Worm (Caenorhabditis elegans) whole organism, late embryonic: Measurements from ENCODE around the gene npp-16.

ENCODE experiments used
- T23F11.4 ChIP-seq: fragments of 200-800 bp; sonication (Bioruptor generic); optimal IDR thresholded peaks from 2 replicates; lab custom pipeline; 2018; ENCODE audit warnings: mild to moderate bottlenecking, missing genetic modification characterization, missing compliant biosample characterization
- ahr-1 ChIP-seq: sonication (generic microtip); optimal IDR thresholded peaks from 2 replicates; lab custom pipeline; 2016; ENCODE audit warnings: missing genetic modification characterization, missing compliant biosample characterization
- ama-1 ChIP-seq: fragments of 150-350 bp; optimal IDR thresholded peaks from 2 replicates; lab custom pipeline; 2014
- ceh-18 ChIP-seq: sonication (generic microtip); optimal IDR thresholded peaks from 2 replicates; lab custom pipeline; 2016; ENCODE audit warnings: missing genetic modification characterization, missing compliant biosample characterization
- ceh-22 ChIP-seq: sonication (generic microtip); optimal IDR thresholded peaks from 2 replicates; lab custom pipeline; 2017; ENCODE audit warnings: missing biosample characterization, missing genetic modification characterization
- ceh-24 ChIP-seq: sonication (generic microtip); optimal IDR thresholded peaks from 2 replicates; lab custom pipeline; 2016; ENCODE audit warnings: mild to moderate bottlenecking, missing genetic modification characterization, missing compliant biosample characterization
- ceh-45 ChIP-seq: fragments of 200-800 bp; sonication (Bioruptor generic); IDR thresholded peaks from 2 replicates; pipeline ENCODE4 v1.3.6; 2022; ENCODE audit warnings: missing genetic modification reagents, missing genetic modification characterization, missing compliant biosample characterization
- ceh-6 ChIP-seq: fragments of 200-800 bp; sonication (Bioruptor generic); optimal IDR thresholded peaks from 2 replicates; lab custom pipeline; 2018; ENCODE audit warnings: mild to moderate bottlenecking, missing genetic modification characterization, missing compliant biosample characterization
- ceh-9 ChIP-seq: sonication (generic microtip); optimal IDR thresholded peaks from 2 replicates; lab custom pipeline; 2016; ENCODE audit warnings: mild to moderate bottlenecking, missing genetic modification characterization, inconsistent platforms, missing compliant biosample characterization
- dve-1 ChIP-seq: sonication (generic microtip); optimal IDR thresholded peaks from 2 replicates; lab custom pipeline; 2017; ENCODE audit warnings: antibody characterized with exemption, mild to moderate bottlenecking, missing genetic modification characterization, missing compliant biosample characterization
- elt-2 ChIP-seq: sonication (generic microtip); optimal IDR thresholded peaks from 2 replicates; lab custom pipeline; 2016; ENCODE audit warnings: missing genetic modification reagents, missing genetic modification characterization, missing compliant biosample characterization
- ets-4 ChIP-seq: sonication (generic microtip); optimal IDR thresholded peaks from 2 replicates; lab custom pipeline; 2016; ENCODE audit warnings: missing genetic modification characterization, missing compliant biosample characterization
- fax-1 ChIP-seq: sonication (generic microtip); optimal IDR thresholded peaks from 2 replicates; lab custom pipeline; 2016; ENCODE audit warnings: missing genotype, missing genetic modification characterization, missing compliant biosample characterization
- hlh-13 ChIP-seq: fragments of 200-800 bp; sonication (Bioruptor generic); optimal IDR thresholded peaks from 2 replicates; lab custom pipeline; 2018; ENCODE audit warnings: mild to moderate bottlenecking, missing genetic modification characterization, missing compliant biosample characterization
- hlh-15 ChIP-seq: sonication (generic microtip); optimal IDR thresholded peaks from 2 replicates; lab custom pipeline; 2016; ENCODE audit warnings: missing genetic modification characterization, missing compliant biosample characterization
- hlh-8 ChIP-seq: sonication (generic microtip); optimal IDR thresholded peaks from 2 replicates; lab custom pipeline; 2016; ENCODE audit warnings: missing genotype, missing genetic modification characterization, missing compliant biosample characterization
- nfya-1 ChIP-seq: sonication (generic microtip); optimal IDR thresholded peaks from 2 replicates; lab custom pipeline; 2017; ENCODE audit warnings: missing genetic modification characterization, mild to moderate bottlenecking, missing compliant biosample characterization, antibody characterized with exemption, moderate library complexity
- nhr-11 ChIP-seq: fragments of 150-350 bp; optimal IDR thresholded peaks from 2 replicates; lab custom pipeline; 2014; ENCODE audit warnings: missing biosample characterization, missing genetic modification characterization
- nhr-232 ChIP-seq: sonication (generic microtip); optimal IDR thresholded peaks from 2 replicates; lab custom pipeline; 2016; ENCODE audit warnings: missing genetic modification characterization, missing compliant biosample characterization
- odd-2 ChIP-seq: sonication (generic microtip); optimal IDR thresholded peaks from 2 replicates; lab custom pipeline; 2017; ENCODE audit warnings: antibody characterized with exemption, mild to moderate bottlenecking, missing genetic modification characterization, missing compliant biosample characterization
- pag-3 ChIP-seq: sonication (generic microtip); optimal IDR thresholded peaks from 2 replicates; lab custom pipeline; 2016; ENCODE audit warnings: missing compliant biosample characterization, missing genetic modification characterization, borderline replicate concordance
- pax-1 ChIP-seq: fragments of 150-350 bp; optimal IDR thresholded peaks from 2 replicates; lab custom pipeline; 2014; ENCODE audit warnings: missing biosample characterization, missing genetic modification characterization
- pha-2 ChIP-seq: sonication (generic microtip); optimal IDR thresholded peaks from 2 replicates; lab custom pipeline; 2017; ENCODE audit warnings: mild to moderate bottlenecking, missing genetic modification characterization, missing compliant biosample characterization
- pha-4 ChIP-seq: fragments of 150-350 bp; optimal IDR thresholded peaks from 2 replicates; lab custom pipeline; 2018; ENCODE audit warnings: missing biosample characterization, missing genetic modification reagents, missing genetic modification characterization
- pros-1 ChIP-seq: fragments of 150-350 bp; optimal IDR thresholded peaks from 2 replicates; lab custom pipeline; 2014; ENCODE audit warnings: missing biosample characterization, missing genetic modification reagents, missing genetic modification characterization
- rnt-1 ChIP-seq: sonication (generic microtip); optimal IDR thresholded peaks from 2 replicates; lab custom pipeline; 2016; ENCODE audit warnings: missing genetic modification characterization, missing compliant biosample characterization
- sdc-2 ChIP-seq: sonication (generic microtip); optimal IDR thresholded peaks from 2 replicates; lab custom pipeline; 2016; ENCODE audit warnings: missing genotype, missing genetic modification characterization, missing compliant biosample characterization
- sox-4 ChIP-seq: sonication (generic microtip); optimal IDR thresholded peaks from 2 replicates; lab custom pipeline; 2017; ENCODE audit warnings: mild to moderate bottlenecking, missing genetic modification characterization, inconsistent platforms, missing compliant biosample characterization
- syd-9 ChIP-seq: sonication (generic microtip); optimal IDR thresholded peaks from 2 replicates; lab custom pipeline; 2016; ENCODE audit warnings: mild to moderate bottlenecking, missing genetic modification characterization, moderate library complexity, missing compliant biosample characterization
- tbx-2 ChIP-seq: sonication (generic microtip); optimal IDR thresholded peaks from 2 replicates; lab custom pipeline; 2016; ENCODE audit warnings: missing genetic modification characterization, missing compliant biosample characterization
- tbx-7 ChIP-seq: sonication (generic microtip); optimal IDR thresholded peaks from 2 replicates; lab custom pipeline; 2016; ENCODE audit warnings: missing genotype, missing genetic modification characterization, missing compliant biosample characterization
- unc-3 ChIP-seq, 2 experiments: fragments of 200-800 bp in 1 of 2; sonication (Bioruptor generic) in 1 of 2; sonication (generic microtip) in 1 of 2; conservative IDR thresholded peaks in 1 of 2; optimal IDR thresholded peaks in 1 of 2; 2 replicates each; pipeline versions ENCODE4 v1.3.6 to Lab custom; 2016 to 2022; ENCODE audit warnings: missing compliant biosample characterization in 2 of 2, missing genetic modification characterization in 2 of 2, missing genetic modification reagents in 1 of 2
- unc-42 ChIP-seq: sonication (generic microtip); optimal IDR thresholded peaks from 2 replicates; lab custom pipeline; 2016; ENCODE audit warnings: missing genotype, missing genetic modification characterization, missing compliant biosample characterization
- ztf-16 ChIP-seq: sonication (generic microtip); optimal IDR thresholded peaks from 2 replicates; lab custom pipeline; 2017; ENCODE audit warnings: missing genetic modification characterization, missing compliant biosample characterization

The npp-16 gene

ce11 chrIII:11895504-11895903 lies 20.2 kb upstream of the npp-16 start:
- TF ChIP-seq rnt-1 (no peak), nfya-1 (peak; percentile 72)
- TF ChIP-seq, all 69 proteins: peak for 1

- peak; percentile 51 for TF ChIP-seq nfya-1
- TF ChIP-seq ceh-9 (tag; lab: Kevin White, UChicago): no peak
Measured at ce11 chrIII:11896652-11897051, 19.1 kb upstream of the npp-16 start.

ce11 chrIII:11898169-11898568 lies 17.6 kb upstream of the npp-16 start, which contains the start of gene tsen-2:
Gene tsen-2 (minus strand): TSS chrIII:11898269.
- TF ChIP-seq unc-3 (GFP tag; conservative IDR thresholded peaks at IDR 0.05; lab: Robert Waterston, UW) (no peak), unc-3 (tag; optimal IDR thresholded peaks at IDR 0.05; lab: Kevin White, UChicago) (no peak), ceh-9 (tag; lab: Kevin White, UChicago) (no peak)

- TF ChIP-seq hlh-13 (no peak), sox-4 (tag; lab: Kevin White, UChicago) (no peak), fax-1 (tag; lab: Kevin White, UChicago) (no peak), nfya-1 (peak; percentile 60)
- TF ChIP-seq, all 69 proteins: peak for 1
Measured at ce11 chrIII:11900022-11900421, 15.7 kb upstream of the npp-16 start.

ce11 chrIII:11902782-11903181 lies 12.9 kb upstream of the npp-16 start:
- TF ChIP-seq unc-42 (tag; lab: Kevin White, UChicago): no peak
- TF ChIP-seq pros-1 (tag; lab: Kevin White, UChicago): no peak
- no peak for TF ChIP-seq pag-3 (tag; lab: Kevin White, UChicago)
- no peak for TF ChIP-seq hlh-13
- no peak for TF ChIP-seq nhr-11 (tag; lab: Kevin White, UChicago)
- TF ChIP-seq elt-2 (tag; lab: Kevin White, UChicago): no peak
- no peak for TF ChIP-seq dve-1 (tag; lab: Kevin White, UChicago)
- no peak for TF ChIP-seq pax-1 (tag; lab: Kevin White, UChicago)
- TF ChIP-seq rnt-1: no peak

- no peak for TF ChIP-seq pha-4 (tag; lab: Kevin White, UChicago)
- no peak for TF ChIP-seq odd-2 (tag; lab: Kevin White, UChicago)
- TF ChIP-seq syd-9: no peak
- no peak for TF ChIP-seq hlh-13
- TF ChIP-seq hlh-15 (tag; lab: Kevin White, UChicago): no peak
- no peak for TF ChIP-seq ceh-24 (tag; lab: Kevin White, UChicago)
- no peak for TF ChIP-seq tbx-2 (tag; lab: Kevin White, UChicago)
- TF ChIP-seq pag-3 (tag; lab: Kevin White, UChicago): no peak
- TF ChIP-seq T23F11.4 (GFP tag; lab: Kevin White, UChicago): no peak
- TF ChIP-seq pha-2: no peak
- TF ChIP-seq ztf-16 (tag; lab: Kevin White, UChicago): no peak
- no peak for TF ChIP-seq ahr-1 (tag; lab: Kevin White, UChicago)
- TF ChIP-seq nhr-232 (tag; lab: Kevin White, UChicago): no peak
Measured at ce11 chrIII:11907177-11907576, 8.6 kb upstream of the npp-16 start, which contains the start of gene sdz-33. Gene sdz-33 (plus strand): TSS chrIII:11907477.

ce11 chrIII:11908660-11909059 lies 7.1 kb upstream of the npp-16 start, which contains the start of gene fbxb-24:
Gene fbxb-24 (plus strand): TSS chrIII:11908960.
- no peak for TF ChIP-seq tbx-7
- no peak for TF ChIP-seq pag-3 (tag; lab: Kevin White, UChicago)
- no peak for TF ChIP-seq dve-1 (tag; lab: Kevin White, UChicago)
- no peak for TF ChIP-seq sdc-2
- TF ChIP-seq ceh-45: no peak
- TF ChIP-seq fax-1 (tag; lab: Kevin White, UChicago): no peak
- no peak for TF ChIP-seq hlh-8 (tag; lab: Kevin White, UChicago)
- TF ChIP-seq nhr-232 (tag; lab: Kevin White, UChicago): no peak
- no peak for TF ChIP-seq nfya-1
- TF ChIP-seq pax-1 (tag; lab: Kevin White, UChicago): no peak
- no peak for TF ChIP-seq ama-1 (lab: Kevin White, UChicago)
- no peak for TF ChIP-seq rnt-1
- TF ChIP-seq elt-2 (tag; lab: Kevin White, UChicago): no peak
- no peak for TF ChIP-seq ceh-18 (tag; lab: Kevin White, UChicago)
- TF ChIP-seq unc-3 (GFP tag; conservative IDR thresholded peaks at IDR 0.05; lab: Robert Waterston, UW): no peak
- no peak for TF ChIP-seq unc-3 (tag; optimal IDR thresholded peaks at IDR 0.05; lab: Kevin White, UChicago)
- TF ChIP-seq sox-4 (tag; lab: Kevin White, UChicago): no peak
- TF ChIP-seq ceh-22 (tag; lab: Kevin White, UChicago): no peak
- no peak for TF ChIP-seq syd-9
- no peak for TF ChIP-seq ets-4 (tag; lab: Kevin White, UChicago)
- TF ChIP-seq ceh-6: no peak
